Worm (Caenorhabditis elegans): ENCODE measurements around the gene svop-1.
A peak's percentile ranks its signal among the peaks of the same experiment; 100 is the strongest.

The svop-1 gene

ce11 chrIII:8904914-8905665 lies 19.8 kb upstream of the svop-1 start, which contains the start of gene unc-32:
TSS of gene unc-32 (plus strand) at chrIII:8905615.
- no peak for TF ChIP-seq dao-5 (tag; optimal IDR thresholded peaks at IDR 0.05)
- TF ChIP-seq him-1 (tag; optimal IDR thresholded peaks at IDR 0.05) = peak; percentile 4

ce11 chrIII:8904044-8904443 lies 18.8 kb upstream of the svop-1 start, which contains the start of gene lin-9:
TSS of gene lin-9 (minus strand) at chrIII:8904131.
- TF ChIP-seq dao-5 (tag; optimal IDR thresholded peaks at IDR 0.05) (no peak), him-1 (tag; optimal IDR thresholded peaks at IDR 0.05) (peak; percentile 87), W03F9.2 (tag; optimal IDR thresholded peaks at IDR 0.05) (peak; percentile 97)

ce11 chrIII:8903263-8903662 lies 18.0 kb upstream of the svop-1 start:
- TF ChIP-seq him-1 (tag; optimal IDR thresholded peaks at IDR 0.05) (no peak), dao-5 (tag; optimal IDR thresholded peaks at IDR 0.05) (no peak), W03F9.2 (tag; optimal IDR thresholded peaks at IDR 0.05) (no peak)

ce11 chrIII:8899767-8900166 lies 14.5 kb upstream of the svop-1 start:
- TF ChIP-seq dao-5 (tag; optimal IDR thresholded peaks at IDR 0.05) = no peak
- TF ChIP-seq him-1 (tag; optimal IDR thresholded peaks at IDR 0.05) = no peak
- peak; percentile 65 for TF ChIP-seq W03F9.2 (tag; optimal IDR thresholded peaks at IDR 0.05)

DNA sequence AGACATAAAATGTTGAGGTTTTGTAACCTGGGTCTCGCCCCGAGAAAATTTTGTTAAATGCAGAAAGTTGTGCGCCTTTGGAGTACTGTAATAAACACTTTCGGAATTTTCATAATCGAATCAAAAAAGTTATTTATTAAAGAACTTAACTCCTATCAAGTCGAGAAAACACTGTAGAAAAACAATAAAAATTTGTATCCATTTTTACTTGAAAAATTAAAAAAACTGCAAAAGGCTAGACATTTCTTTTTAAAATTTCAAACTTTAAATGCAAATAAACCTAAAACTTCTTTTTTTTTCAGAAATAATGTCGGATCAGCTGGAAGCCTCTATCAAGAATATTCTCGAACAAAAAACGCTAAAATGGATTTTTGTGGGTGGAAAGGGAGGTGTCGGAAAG lies 9.5 kb upstream of the svop-1 start, which contains the start of gene asna-1:
TSS of gene asna-1 (plus strand) at position 301 of the 400 bp plus-strand sequence.
- TF ChIP-seq W03F9.2 (tag; optimal IDR thresholded peaks at IDR 0.05) = no peak

DNA sequence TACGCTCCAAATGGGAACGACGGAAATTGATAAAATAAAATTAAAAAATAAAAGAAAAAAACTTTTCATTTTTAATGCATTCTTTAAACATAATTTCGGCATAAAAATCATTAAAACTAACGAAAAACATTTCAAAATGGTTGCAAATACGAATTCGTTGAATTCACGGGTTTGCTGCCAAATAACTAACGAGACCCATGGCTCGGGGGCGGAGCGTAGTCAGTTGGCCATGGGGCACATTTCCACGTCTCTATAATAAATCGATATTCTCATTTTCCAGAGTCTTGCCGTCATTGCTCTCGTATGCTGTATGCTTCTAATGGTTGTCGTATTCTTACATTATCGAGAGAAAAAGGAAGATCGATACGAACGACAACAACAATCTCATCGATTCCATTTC lies 8.2 kb upstream of the svop-1 start, which contains the start of gene ZK637.4:
TSS of gene ZK637.4 (plus strand) at position 301 of the 400 bp plus-strand sequence.
- TF ChIP-seq him-1 (tag; optimal IDR thresholded peaks at IDR 0.05) (no peak), W03F9.2 (tag; optimal IDR thresholded peaks at IDR 0.05) (no peak), dao-5 (tag; optimal IDR thresholded peaks at IDR 0.05) (no peak)

DNA sequence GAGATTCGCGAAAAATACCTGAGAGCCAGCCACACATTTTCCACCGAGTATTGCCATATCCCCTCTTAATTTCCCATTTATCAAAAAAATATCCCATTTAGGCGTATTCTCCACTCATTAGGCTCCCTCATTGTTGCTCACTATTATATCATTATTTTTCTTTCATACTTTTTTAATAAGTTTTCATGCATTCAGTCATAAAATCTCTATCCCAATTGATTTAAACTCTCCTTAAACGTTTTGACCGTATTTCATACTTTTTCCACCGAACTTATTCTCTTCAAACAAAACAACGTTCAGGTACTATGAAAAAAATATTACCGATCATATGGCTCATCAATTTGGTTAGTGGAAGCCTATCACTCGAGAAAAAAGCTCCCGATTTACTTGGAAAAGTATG lies 4.6 kb upstream of the svop-1 start, which contains the start of gene lnkn-1:
TSS of gene lnkn-1 (plus strand) at position 301 of the 400 bp plus-strand sequence.
- no peak for TF ChIP-seq W03F9.2 (tag; optimal IDR thresholded peaks at IDR 0.05)
- no peak for TF ChIP-seq him-1 (tag; optimal IDR thresholded peaks at IDR 0.05)
- TF ChIP-seq dao-5 (tag; optimal IDR thresholded peaks at IDR 0.05) = no peak

DNA sequence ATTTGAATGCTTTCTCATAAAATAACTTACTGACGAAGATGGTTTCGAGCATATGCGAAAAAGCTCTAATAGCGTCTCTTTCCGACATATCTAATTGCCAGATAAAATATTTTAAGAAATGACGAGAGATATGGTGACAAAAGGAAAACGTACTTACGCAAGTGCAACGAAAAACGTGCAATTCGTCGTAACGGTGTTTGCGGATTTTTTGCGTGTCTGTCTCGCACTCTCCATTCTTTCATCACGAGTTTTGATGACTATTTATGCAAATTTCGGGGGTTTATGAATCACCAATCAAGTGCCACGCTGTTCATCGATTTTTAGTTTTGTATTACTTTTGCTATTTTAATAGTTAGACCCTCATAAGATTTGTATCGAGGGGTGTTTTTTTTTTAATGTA lies 3.7 kb upstream of the svop-1 start, which contains the start of gene ZK637.14:
TSS of gene ZK637.14 (minus strand) at position 201 of the 400 bp plus-strand sequence.
- peak; percentile 53 for TF ChIP-seq W03F9.2 (tag; optimal IDR thresholded peaks at IDR 0.05)
- no peak for TF ChIP-seq him-1 (tag; optimal IDR thresholded peaks at IDR 0.05)

DNA sequence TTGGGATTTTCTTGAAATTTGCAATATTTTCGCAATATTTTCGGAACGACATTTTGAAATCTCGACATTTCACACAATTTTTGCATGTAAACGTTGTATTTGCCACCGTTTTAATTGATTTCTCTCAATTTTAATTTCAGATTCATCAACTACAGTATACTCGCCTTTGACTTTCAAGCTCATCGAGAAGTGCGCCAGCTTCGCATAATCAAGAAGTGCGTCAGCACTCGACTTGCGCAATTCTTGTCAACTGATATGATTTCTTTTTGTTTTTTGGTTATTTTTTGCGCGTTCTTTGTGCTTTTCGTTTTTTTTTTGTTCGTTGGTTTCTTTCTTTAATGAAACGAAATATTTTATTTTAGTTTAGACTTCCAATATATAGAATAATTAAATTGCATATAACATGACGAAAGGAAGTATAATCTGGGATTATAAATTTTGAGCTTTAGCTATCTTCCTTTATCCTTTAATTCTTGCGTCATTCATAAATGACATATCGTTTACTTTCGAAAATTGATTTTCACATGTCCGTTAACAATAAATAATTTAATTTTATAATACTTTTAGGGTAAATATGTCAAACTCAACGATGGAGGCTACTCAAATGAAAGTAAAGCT lies 2.0 kb upstream of the svop-1 start, which contains the start of gene famh-136:
TSS of gene famh-136 (plus strand) at position 568 of the 618 bp plus-strand sequence.
- peak; percentile 50 for TF ChIP-seq him-1 (tag; optimal IDR thresholded peaks at IDR 0.05)
- no peak for TF ChIP-seq dao-5 (tag; optimal IDR thresholded peaks at IDR 0.05)
- TF ChIP-seq W03F9.2 (tag; optimal IDR thresholded peaks at IDR 0.05) = peak; percentile 94

ce11 chrIII:8886309-8886708 lies 1.0 kb upstream of the svop-1 start:
- no peak for TF ChIP-seq W03F9.2 (tag; optimal IDR thresholded peaks at IDR 0.05)
- TF ChIP-seq him-1 (tag; optimal IDR thresholded peaks at IDR 0.05) = peak; percentile 2

- TF ChIP-seq dao-5 (tag; optimal IDR thresholded peaks at IDR 0.05) (no peak), him-1 (tag; optimal IDR thresholded peaks at IDR 0.05) (no peak), W03F9.2 (tag; optimal IDR thresholded peaks at IDR 0.05) (no peak)
Measured at ce11 chrIII:8882333-8882732, 3.0 kb downstream of the svop-1 start.

DNA sequence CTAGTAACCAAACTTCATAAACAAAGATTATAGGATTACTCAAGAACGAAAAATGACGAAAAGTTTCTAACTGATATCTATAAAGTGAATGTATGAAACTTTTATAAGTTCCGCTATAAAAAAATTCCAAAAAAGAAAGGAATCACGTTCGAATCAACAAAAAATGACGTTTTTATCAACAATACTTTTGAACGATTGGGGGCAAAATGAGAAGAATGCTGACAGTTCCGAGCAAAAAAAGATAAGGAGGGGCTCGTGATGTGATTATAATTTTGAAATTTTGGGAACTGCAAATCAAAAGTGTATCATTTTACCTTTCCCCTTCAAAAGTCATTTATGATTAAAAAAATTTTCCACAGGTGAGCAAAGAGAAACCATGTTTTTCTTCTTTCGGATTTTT lies 6.3 kb downstream of the svop-1 start:
- TF ChIP-seq him-1 (tag; optimal IDR thresholded peaks at IDR 0.05) = no peak
- TF ChIP-seq W03F9.2 (tag; optimal IDR thresholded peaks at IDR 0.05) = no peak
- TF ChIP-seq dao-5 (tag; optimal IDR thresholded peaks at IDR 0.05) = no peak

DNA sequence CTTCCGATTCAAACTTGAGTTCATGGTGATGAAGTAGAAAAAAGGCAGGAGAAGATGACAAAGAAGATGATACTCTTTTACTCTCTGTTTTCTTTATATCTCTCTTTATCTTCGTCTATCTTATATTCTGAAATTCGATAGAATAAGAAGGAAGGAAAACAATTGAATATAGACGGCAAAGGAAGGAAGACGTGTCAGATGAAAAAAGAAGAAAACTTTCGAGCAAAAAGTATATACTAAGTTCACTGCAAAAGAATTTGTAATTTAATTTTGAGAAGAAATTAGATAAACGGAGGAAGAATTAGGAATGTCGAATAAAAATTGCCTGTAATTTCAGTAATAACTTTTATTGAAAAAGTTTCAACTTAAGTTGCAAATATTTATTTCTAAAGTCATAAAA lies 8.3 kb downstream of the svop-1 start, which contains the start of gene K01F9.2:
TSS of gene K01F9.2 (minus strand) at position 127 of the 400 bp plus-strand sequence.
- no peak for TF ChIP-seq W03F9.2 (tag; optimal IDR thresholded peaks at IDR 0.05)
- TF ChIP-seq him-1 (tag; optimal IDR thresholded peaks at IDR 0.05) = no peak
- TF ChIP-seq dao-5 (tag; optimal IDR thresholded peaks at IDR 0.05) = no peak

DNA sequence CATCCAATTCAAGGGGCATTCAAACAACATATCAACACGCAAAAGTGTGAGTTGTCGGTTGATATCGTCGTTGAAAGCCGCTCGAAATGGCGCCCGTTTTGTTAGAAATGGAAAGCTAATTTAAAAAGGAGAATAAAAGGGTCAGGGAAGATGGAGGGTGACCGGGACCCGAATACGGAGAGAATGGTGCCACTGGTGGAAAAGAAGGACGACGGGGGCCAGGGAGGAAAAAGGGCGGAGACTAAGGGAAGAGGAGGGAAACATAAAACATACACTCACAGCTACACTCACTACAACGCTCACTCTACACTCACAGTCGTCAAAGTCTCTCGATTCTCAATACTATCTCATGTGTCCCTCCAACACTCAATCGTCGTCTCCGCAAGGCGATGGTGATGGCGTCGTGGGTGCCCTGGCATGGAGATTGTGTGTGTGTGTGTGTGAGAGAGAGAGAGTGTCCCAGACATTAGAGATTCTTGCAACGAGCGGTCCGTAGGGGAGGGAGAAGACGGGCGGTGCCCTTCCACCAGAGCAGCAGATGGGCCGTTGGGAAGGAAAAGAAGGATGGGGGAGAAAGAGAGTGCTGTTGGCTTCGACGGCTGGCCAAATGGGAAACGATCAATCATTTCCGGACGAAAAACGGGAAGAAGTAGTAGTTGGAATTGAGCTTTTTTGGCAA lies 11.2 kb downstream of the svop-1 start:
- TF ChIP-seq him-1 (tag; optimal IDR thresholded peaks at IDR 0.05) (peak; percentile 86), W03F9.2 (tag; optimal IDR thresholded peaks at IDR 0.05) (no peak), dao-5 (tag; optimal IDR thresholded peaks at IDR 0.05) (no peak)

All from whole organism, L4/young adult.